Fruit fly (Drosophila melanogaster) whole organism: ENCODE measurements around the gene CG44140.
"Not testable (repeated sequence)": the region's sequence is repeated elsewhere in the genome, so short reads cannot be mapped to it uniquely, and the experiment has no call there.

Source experiments
- CG8478 ChIP-seq: fragments of >200 bp; optimal IDR thresholded peaks from 2 replicates; lab custom pipeline; 2018; ENCODE audit warnings: inconsistent platforms
- Dll ChIP-seq: fragments of >200 bp; optimal IDR thresholded peaks from 2 replicates; lab custom pipeline; 2017
- EcR ChIP-seq, 2 experiments: fragments of >200 bp; optimal IDR thresholded peaks; 2 replicates each; lab custom pipeline; 2017; ENCODE audit warnings: missing biosample characterization in 2 of 2, missing genetic modification characterization in 2 of 2, missing genetic modification reagents in 2 of 2
- pan ChIP-seq: fragments of >200 bp; optimal IDR thresholded peaks from 2 replicates; lab custom pipeline; 2017
- psq ChIP-seq: fragments of >200 bp; optimal IDR thresholded peaks from 2 replicates; lab custom pipeline; 2017
- usp ChIP-seq: fragments of >200 bp; optimal IDR thresholded peaks from 2 replicates; lab custom pipeline; 2017; ENCODE audit warnings: missing biosample characterization, missing genetic modification characterization, mixed read lengths

CG44140 gene

DNA sequence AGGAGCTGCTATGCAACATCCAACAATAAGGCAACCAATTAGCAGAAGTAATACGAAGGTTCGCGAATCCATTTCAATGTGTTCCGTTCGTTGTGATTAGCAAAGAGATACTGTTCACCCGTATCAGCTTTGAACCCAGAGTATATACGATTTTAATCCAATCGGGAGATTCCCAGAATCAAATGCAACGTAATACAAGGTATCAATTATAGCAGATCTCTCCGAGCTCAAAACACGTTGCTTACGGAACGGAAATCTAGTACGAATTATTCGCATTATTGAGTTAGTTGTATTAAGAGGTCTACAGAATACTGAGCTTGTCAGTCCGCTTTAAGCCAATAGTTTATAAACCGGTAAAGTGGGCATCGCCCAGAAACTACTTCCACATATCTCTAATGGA lies at the start of gene CG44140:
Gene CG44140, minus strand, starts transcription at position 101 of the 400 bp plus-strand sequence.
- TF ChIP-seq pan (lab: Kevin White, UChicago); psq; Dll (lab: Kevin White, UChicago): not testable (repeated sequence)

DNA sequence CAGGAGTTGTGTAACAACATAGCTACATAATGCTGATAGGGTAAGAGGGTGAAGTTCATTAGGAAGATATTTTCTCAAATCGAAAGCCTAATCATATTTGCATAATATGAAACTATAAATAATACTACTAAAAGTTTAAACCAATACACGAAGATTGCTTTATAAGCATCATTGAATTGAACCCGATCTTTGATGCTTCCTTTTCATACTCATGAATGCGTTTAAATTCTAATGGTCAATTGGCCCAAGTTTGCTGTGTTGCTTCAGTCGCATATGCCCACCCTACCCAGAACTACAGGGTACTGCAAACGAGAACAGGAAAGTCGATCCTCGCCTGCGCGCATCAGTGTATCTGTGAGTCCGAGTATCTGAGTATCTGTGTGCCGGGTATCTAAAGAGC lies 49.3 kb upstream of the CG44140 start:
- TF ChIP-seq psq (no peak), pan (lab: Kevin White, UChicago) (peak; percentile 89), Dll (lab: Kevin White, UChicago) (no peak)

DNA sequence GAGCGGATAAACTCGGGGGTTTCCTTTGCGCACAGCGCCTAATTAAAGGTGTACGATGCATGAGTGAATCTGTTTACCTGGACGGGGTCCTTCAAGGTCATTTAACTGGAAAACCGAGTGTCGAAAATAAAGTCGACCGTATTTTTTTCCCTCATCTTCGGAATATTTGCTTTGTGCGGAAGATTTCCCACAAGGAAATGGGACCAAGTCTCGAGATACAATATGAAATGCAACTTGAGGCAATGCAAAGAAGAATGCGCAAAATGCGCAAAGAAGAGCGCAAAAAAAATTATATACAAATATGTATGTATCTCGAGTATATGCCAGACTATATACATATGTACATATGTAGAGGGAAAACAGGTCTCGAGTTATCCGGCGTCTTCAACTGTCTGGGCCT lies 48.7 kb upstream of the CG44140 start:
- TF ChIP-seq psq, result no peak

DNA sequence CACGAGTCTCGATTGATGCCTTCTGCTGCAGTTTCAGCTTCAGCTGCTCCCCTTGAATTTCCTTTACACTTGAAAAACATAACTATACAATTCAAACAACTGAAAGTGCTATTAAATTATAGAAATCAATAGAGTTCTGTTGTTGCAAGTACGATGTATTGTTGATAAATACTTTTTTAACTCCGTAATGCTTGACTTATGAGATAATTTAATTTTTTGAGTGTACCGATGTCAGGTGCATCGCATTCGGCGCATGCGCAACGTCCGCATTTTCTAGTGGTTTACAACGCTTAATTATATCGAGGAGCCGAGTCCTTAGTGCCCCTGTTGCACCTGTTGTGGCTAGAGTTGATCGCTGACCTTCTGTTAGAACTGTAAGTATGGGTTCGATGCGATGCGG lies 47.1 kb upstream of the CG44140 start:
- no peak for TF ChIP-seq usp (GFP tag; lab: Kevin White, UChicago)
- TF ChIP-seq CG8478 (lab: Kevin White, UChicago), result no peak
- TF ChIP-seq Dll (lab: Kevin White, UChicago), result no peak
- no peak for TF ChIP-seq psq
- TF ChIP-seq pan (lab: Kevin White, UChicago), result no peak
- no peak for TF ChIP-seq EcR (GFP tag; optimal IDR thresholded peaks at IDR 0.05; lab: Kevin White, UChicago)

DNA sequence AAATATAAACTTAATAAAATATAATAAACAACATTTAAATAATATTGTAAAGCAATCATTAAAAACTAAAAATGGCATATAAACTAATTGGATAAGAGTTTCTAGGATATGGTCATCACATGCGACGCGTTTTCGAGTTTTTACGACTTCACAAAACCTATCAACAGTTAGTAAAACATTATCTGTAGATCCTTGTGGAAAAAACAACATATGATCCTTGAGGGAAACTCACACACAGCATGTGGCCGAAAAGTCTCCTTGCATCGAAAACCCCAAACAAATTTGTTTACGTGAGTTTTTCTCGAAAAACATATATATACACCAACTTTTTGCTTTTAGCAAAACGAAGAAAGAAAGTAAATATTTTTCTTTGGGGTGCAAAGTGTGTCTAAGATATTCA lies 46.6 kb upstream of the CG44140 start:
- no peak for TF ChIP-seq psq

DNA sequence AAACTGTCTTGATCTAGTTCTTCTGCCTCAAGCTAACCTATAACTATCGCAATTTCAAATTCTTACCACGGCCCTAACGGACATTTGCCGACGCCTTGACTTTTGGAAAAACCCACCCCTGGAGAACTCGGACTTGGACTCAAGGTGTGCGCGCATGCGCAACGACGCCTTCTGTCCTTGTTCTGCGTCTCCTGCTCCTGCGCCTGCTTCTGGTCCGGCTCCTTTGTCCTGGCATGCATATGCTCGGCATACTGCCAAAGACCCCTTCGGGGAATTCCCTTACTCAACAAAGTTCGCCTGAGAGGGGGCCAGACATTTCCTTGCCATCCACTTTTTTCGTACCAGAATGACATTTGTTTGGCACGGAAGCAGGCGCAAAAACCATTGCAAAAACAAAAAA lies 41.6 kb upstream of the CG44140 start:
- TF ChIP-seq CG8478 (lab: Kevin White, UChicago), result no peak
- TF ChIP-seq EcR (GFP tag; optimal IDR thresholded peaks at IDR 0.05; lab: Kevin White, UChicago), result no peak
- TF ChIP-seq psq, result no peak
- no peak for TF ChIP-seq Dll (lab: Kevin White, UChicago)
- no peak for TF ChIP-seq usp (GFP tag; lab: Kevin White, UChicago)
- TF ChIP-seq pan (lab: Kevin White, UChicago), result no peak

DNA sequence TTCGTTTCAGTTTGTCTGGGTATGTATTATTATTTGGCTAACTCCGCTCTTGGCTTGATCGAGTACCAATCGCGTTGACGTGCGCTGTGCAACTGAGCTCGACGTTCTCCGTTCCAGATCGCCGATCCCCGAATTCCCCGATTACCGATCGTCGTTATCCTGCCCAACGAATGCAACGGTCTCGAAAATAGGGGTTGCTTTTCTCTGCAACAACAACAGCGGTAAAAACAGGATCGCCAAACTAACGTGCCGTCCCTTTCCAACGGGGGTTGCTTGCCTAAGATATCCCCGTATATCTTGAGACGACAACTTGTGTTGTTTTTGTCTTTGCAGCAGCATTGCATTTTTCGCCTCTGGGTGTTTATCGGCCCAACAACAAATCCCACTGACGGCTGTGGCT lies 37.4 kb upstream of the CG44140 start:
- TF ChIP-seq CG8478 (lab: Kevin White, UChicago) (no peak), psq (no peak), pan (lab: Kevin White, UChicago) (no peak), Dll (lab: Kevin White, UChicago) (no peak), EcR (GFP tag; optimal IDR thresholded peaks at IDR 0.05; lab: Kevin White, UChicago) (no peak)

DNA sequence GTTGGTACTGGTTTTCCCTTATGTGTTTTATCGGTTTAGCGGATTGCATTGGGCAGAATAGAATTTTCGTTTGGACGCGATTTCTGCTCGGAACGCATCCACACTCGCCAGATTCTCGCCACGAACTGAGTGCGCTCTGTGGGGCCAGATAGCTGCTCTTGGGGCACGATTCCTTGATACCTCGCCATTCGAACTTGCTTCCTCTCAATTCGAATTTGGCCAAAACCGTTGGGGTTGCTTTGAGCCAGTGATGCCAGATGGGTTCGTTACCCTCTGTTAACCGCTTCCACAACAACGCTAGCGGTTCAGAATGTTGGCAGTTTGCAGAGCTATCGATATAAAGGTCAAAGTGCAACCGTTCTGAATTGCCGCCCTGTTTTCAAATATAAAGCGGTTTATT lies 23.9 kb upstream of the CG44140 start, which contains the start of gene stol:
Gene stol, minus strand, starts transcription at position 101 of the 400 bp plus-strand sequence.
- not testable (repeated sequence) for TF ChIP-seq CG8478 (lab: Kevin White, UChicago); psq; Dll (lab: Kevin White, UChicago)

DNA sequence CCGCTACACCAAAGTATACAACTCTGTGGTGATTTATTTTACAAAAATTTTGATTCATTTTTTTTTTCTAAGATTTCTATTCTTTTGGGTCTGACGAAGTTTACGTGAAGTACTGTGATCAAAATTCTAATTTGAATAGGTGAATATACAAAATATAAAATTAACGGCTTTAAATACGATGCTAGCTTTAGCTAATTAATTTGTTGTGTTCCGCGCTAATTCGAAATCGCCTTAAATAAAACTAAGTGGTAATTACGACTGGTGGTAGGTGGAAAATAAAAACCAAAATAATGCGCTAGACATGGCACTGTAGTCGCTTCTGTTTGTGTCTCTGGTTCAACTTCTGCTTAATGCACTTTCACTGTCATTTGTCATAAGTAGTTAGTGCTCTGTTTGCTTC lies 16.7 kb upstream of the CG44140 start, which contains the start of gene CG43924:
Gene CG43924, minus strand, starts transcription at position 101 of the 400 bp plus-strand sequence.
- TF ChIP-seq psq; pan (lab: Kevin White, UChicago); Dll (lab: Kevin White, UChicago): not testable (repeated sequence)

DNA sequence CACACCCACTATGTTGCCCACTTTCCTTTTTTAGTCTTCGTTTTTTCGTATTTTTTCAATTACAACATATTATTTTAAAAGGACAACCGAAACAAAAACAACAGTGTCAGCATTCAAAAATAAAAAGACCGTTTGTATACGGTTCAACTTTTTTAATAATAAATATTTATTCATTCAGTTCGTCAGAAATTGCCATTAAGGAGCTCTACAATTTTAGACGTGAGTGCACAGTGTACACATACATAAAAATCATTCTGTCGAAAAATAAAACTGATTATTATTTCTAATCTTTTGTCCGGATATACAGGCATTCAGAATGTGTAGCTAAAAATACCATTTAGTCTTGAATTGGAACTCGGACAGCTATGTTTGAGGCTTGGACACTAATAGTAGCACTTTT lies 10.6 kb upstream of the CG44140 start, which contains the start of gene CG31827:
Gene CG31827, plus strand, starts transcription at position 301 of the 400 bp plus-strand sequence.
- TF ChIP-seq usp (GFP tag; lab: Kevin White, UChicago); pan (lab: Kevin White, UChicago); Dll (lab: Kevin White, UChicago): not testable (repeated sequence)

DNA sequence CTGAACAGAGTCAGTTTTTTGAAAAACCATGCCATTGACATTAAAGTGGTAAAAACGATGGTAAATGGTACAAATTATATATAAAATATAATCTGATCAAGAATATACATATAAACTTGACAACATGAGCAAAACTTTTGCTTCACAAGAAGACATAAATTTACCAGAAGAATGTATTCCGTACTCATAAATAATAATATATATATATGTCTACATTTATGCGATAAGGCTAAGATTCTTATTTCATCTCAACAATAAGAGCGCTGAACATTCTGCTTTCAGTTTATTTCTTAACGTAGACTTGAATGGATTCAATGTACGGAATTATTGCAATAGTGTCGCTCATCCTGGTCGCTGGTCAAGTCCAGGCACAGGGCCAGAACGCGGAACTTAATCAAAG lies 1.5 kb upstream of the CG44140 start, which contains the start of gene CG31780:
Gene CG31780, plus strand, starts transcription at position 301 of the 400 bp plus-strand sequence.
- not testable (repeated sequence) for TF ChIP-seq pan, Dll, CG8478 (lab: Kevin White, UChicago)

DNA sequence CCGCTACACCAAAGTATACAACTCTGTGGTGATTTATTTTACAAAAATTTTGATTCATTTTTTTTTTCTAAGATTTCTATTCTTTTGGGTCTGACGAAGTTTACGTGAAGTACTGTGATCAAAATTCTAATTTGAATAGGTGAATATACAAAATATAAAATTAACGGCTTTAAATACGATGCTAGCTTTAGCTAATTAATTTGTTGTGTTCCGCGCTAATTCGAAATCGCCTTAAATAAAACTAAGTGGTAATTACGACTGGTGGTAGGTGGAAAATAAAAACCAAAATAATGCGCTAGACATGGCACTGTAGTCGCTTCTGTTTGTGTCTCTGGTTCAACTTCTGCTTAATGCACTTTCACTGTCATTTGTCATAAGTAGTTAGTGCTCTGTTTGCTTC lies 18.3 kb downstream of the CG44140 start, which contains the start of gene CG43923:
Gene CG43923, minus strand, starts transcription at position 101 of the 400 bp plus-strand sequence.
- not testable (repeated sequence) for TF ChIP-seq usp (GFP tag; lab: Kevin White, UChicago); Dll (lab: Kevin White, UChicago); CG8478 (lab: Kevin White, UChicago)

DNA sequence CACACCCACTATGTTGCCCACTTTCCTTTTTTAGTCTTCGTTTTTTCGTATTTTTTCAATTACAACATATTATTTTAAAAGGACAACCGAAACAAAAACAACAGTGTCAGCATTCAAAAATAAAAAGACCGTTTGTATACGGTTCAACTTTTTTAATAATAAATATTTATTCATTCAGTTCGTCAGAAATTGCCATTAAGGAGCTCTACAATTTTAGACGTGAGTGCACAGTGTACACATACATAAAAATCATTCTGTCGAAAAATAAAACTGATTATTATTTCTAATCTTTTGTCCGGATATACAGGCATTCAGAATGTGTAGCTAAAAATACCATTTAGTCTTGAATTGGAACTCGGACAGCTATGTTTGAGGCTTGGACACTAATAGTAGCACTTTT lies 24.4 kb downstream of the CG44140 start, which contains the start of gene CG18478:
Gene CG18478, plus strand, starts transcription at position 301 of the 400 bp plus-strand sequence.
- TF ChIP-seq CG8478 (lab: Kevin White, UChicago); usp (GFP tag; lab: Kevin White, UChicago); psq: not testable (repeated sequence)

DNA sequence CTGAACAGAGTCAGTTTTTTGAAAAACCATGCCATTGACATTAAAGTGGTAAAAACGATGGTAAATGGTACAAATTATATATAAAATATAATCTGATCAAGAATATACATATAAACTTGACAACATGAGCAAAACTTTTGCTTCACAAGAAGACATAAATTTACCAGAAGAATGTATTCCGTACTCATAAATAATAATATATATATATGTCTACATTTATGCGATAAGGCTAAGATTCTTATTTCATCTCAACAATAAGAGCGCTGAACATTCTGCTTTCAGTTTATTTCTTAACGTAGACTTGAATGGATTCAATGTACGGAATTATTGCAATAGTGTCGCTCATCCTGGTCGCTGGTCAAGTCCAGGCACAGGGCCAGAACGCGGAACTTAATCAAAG lies 33.5 kb downstream of the CG44140 start, which contains the start of gene CG18477:
Gene CG18477, plus strand, starts transcription at position 301 of the 400 bp plus-strand sequence.
- TF ChIP-seq EcR (GFP tag; optimal IDR thresholded peaks at IDR 0.05; lab: Kevin White, UChicago); CG8478 (lab: Kevin White, UChicago); Dll (lab: Kevin White, UChicago): not testable (repeated sequence)
